Worm (Caenorhabditis elegans) whole organism, L4 larva: Measurements from ENCODE around the gene rpl-23.

ENCODE experiments used
- Y5F2A.4 ChIP-seq: fragments of 200-800 bp; sonication (Bioruptor generic); optimal IDR thresholded peaks from 2 replicates; lab custom pipeline; 2018; ENCODE audit warnings: mild to moderate bottlenecking, missing genetic modification characterization, missing compliant biosample characterization
- aly-2 ChIP-seq: sonication (generic microtip); optimal IDR thresholded peaks from 2 replicates; lab custom pipeline; 2018; ENCODE audit warnings: missing biosample characterization, missing genetic modification characterization
- mep-1 ChIP-seq: fragments of 150-350 bp; sonication (generic microtip); optimal IDR thresholded peaks from 3 replicates; lab custom pipeline; 2014; ENCODE audit warnings: missing biosample characterization, missing genetic modification characterization
- nhr-111 ChIP-seq: fragments of 200-800 bp; sonication (Bioruptor generic); optimal IDR thresholded peaks from 2 replicates; lab custom pipeline; 2018; ENCODE audit warnings: mild to moderate bottlenecking, missing genetic modification characterization, missing compliant biosample characterization
- nhr-48 ChIP-seq: sonication (generic microtip); optimal IDR thresholded peaks from 2 replicates; lab custom pipeline; 2016; ENCODE audit warnings: mild to moderate bottlenecking, missing genetic modification characterization, missing compliant biosample characterization
- nhr-76 ChIP-seq: fragments of 150-350 bp; optimal IDR thresholded peaks from 2 replicates; lab custom pipeline; 2014; ENCODE audit warnings: missing biosample characterization, missing genetic modification characterization
- snpc-4 ChIP-seq: fragments of 150-350 bp; optimal IDR thresholded peaks from 2 replicates; lab custom pipeline; 2014; ENCODE audit warnings: missing biosample characterization, missing genetic modification characterization

ce11 chrIII:5730980-5731636 is 25.2 kb upstream of the rpl-23 start, which contains the start of the genes B0244.9 and B0244.7:
- no peak for TF ChIP-seq nhr-76 (tag; lab: Kevin White, UChicago)
- TF ChIP-seq Y5F2A.4 (GFP tag; lab: Kevin White, UChicago), result no peak
- TF ChIP-seq snpc-4 (tag; lab: Kevin White, UChicago), result no peak
- TF ChIP-seq nhr-48 (tag; lab: Kevin White, UChicago), result no peak
- TF ChIP-seq nhr-111, result no peak
- no peak for TF ChIP-seq aly-2 (tag; lab: Kevin White, UChicago)
- no peak for TF ChIP-seq mep-1 (tag; lab: Kevin White, UChicago)
